Worm (Caenorhabditis elegans): ENCODE measurements around the gene ZK1098.3.

- TF ChIP-seq ztf-11 (tag; optimal IDR thresholded peaks at IDR 0.05) (no peak), lin-32 (GFP tag; optimal IDR thresholded peaks at IDR 0.05) (no peak), bed-3 (GFP tag; optimal IDR thresholded peaks at IDR 0.05) (no peak)
Measured at ce11 chrIII:9582240-9582639, 43.7 kb upstream of the ZK1098.3 start, which contains the start of gene C48B4.3.
